Fruit fly (Drosophila melanogaster): ENCODE results near the gene hb.
A peak's percentile ranks its signal among the peaks of the same experiment; 100 is the strongest.

The hb gene

dm6 chr3R:8650741-8651140 lies 46.9 kb downstream of the hb start, which contains the start of the genes Mkk4 and SLIRP2 (continued):
- peak; percentile 98 for TF ChIP-seq grau (tag; optimal IDR thresholded peaks at IDR 0.05)
- TF ChIP-seq Hmx (GFP tag; optimal IDR thresholded peaks at IDR 0.05), result peak; percentile 98
- peak; percentile 45 for TF ChIP-seq gfzf (GFP tag; optimal IDR thresholded peaks at IDR 0.05)
- TF ChIP-seq run (tag; optimal IDR thresholded peaks at IDR 0.05), result peak; percentile 96
- peak; percentile 99 for TF ChIP-seq CG1647 (GFP tag; optimal IDR thresholded peaks at IDR 0.05)
- peak; percentile 98 for TF ChIP-seq CG2202 (tag; optimal IDR thresholded peaks at IDR 0.05)
- TF ChIP-seq sob (GFP tag; IDR thresholded peaks at IDR 0.05), result peak; percentile 99
- no peak for TF ChIP-seq Hr39 (optimal IDR thresholded peaks at IDR 0.05)
- peak; percentile 96 for TF ChIP-seq CG6683 (GFP tag; optimal IDR thresholded peaks at IDR 0.05)
- TF ChIP-seq Awh (GFP tag; IDR thresholded peaks at IDR 0.05), result peak; percentile 99
- peak; percentile 98 for TF ChIP-seq CG11085 (GFP tag; IDR thresholded peaks at IDR 0.05)
- TF ChIP-seq B-H2 (GFP tag; optimal IDR thresholded peaks at IDR 0.05), result peak; percentile 98
- peak; percentile 99 for TF ChIP-seq CG18619 (GFP tag; optimal IDR thresholded peaks at IDR 0.05)
- peak; percentile 97 for TF ChIP-seq MTF-1 (GFP tag; optimal IDR thresholded peaks at IDR 0.05; ENCODE audit: borderline replicate concordance)
- TF ChIP-seq pfk (GFP tag; optimal IDR thresholded peaks at IDR 0.05), result peak; percentile 69
- peak; percentile 90 for TF ChIP-seq knrl (GFP tag; IDR thresholded peaks at IDR 0.05; ENCODE audit: partially characterized antibody)
- peak; percentile 98 for TF ChIP-seq sug (tag; optimal IDR thresholded peaks at IDR 0.05)
- TF ChIP-seq lbe (GFP tag; optimal IDR thresholded peaks at IDR 0.05), result peak; percentile 98
- peak; percentile 97 for TF ChIP-seq Sox100B (GFP tag; optimal IDR thresholded peaks at IDR 0.05)
- TF ChIP-seq CG14667 (GFP tag; IDR thresholded peaks at IDR 0.05), result peak; percentile 99
- TF ChIP-seq dmrt99B (tag; optimal IDR thresholded peaks at IDR 0.05), result peak; percentile 98
- peak; percentile 98 for TF ChIP-seq CG3407 (GFP tag; optimal IDR thresholded peaks at IDR 0.05)
- TF ChIP-seq CG10366 (GFP tag; IDR thresholded peaks at IDR 0.05), result peak; percentile 99
- TF ChIP-seq Dip2 (GFP tag; IDR thresholded peaks at IDR 0.05), result peak; percentile 78
- no peak for TF ChIP-seq fru (optimal IDR thresholded peaks at IDR 0.05)
- peak; percentile 99 for TF ChIP-seq CG10959 (GFP tag; IDR thresholded peaks at IDR 0.05)
- peak; percentile 99 for TF ChIP-seq zfh2 (GFP tag; optimal IDR thresholded peaks at IDR 0.05)
- peak; percentile 99 for TF ChIP-seq Oaz (GFP tag; IDR thresholded peaks at IDR 0.05)
- TF ChIP-seq chn (GFP tag; optimal IDR thresholded peaks at IDR 0.05), result peak; percentile 99
- TF ChIP-seq nmo (GFP tag; optimal IDR thresholded peaks at IDR 0.05), result peak; percentile 100
- TF ChIP-seq psq (GFP tag; optimal IDR thresholded peaks at IDR 0.05), result peak; percentile 96
- peak; percentile 97 for TF ChIP-seq mirr (GFP tag; optimal IDR thresholded peaks at IDR 0.05)
- TF ChIP-seq scrt (GFP tag; optimal IDR thresholded peaks at IDR 0.05), result peak; percentile 95
- TF ChIP-seq Med (GFP tag), result peak; percentile 100
- peak; percentile 99 for TF ChIP-seq Antp (GFP tag; optimal IDR thresholded peaks at IDR 0.05)
- peak; percentile 29 to 81 for TF ChIP-seq insv (GFP tag; optimal IDR thresholded peaks at IDR 0.05)
- TF ChIP-seq rib (GFP tag; IDR thresholded peaks at IDR 0.05), result peak; percentile 99
- peak; percentile 97 for TF ChIP-seq ro (GFP tag; IDR thresholded peaks at IDR 0.05)
- peak; percentile 99 for TF ChIP-seq CG16815 (GFP tag; optimal IDR thresholded peaks at IDR 0.05)
- peak; percentile 93 for TF ChIP-seq Myb (GFP tag; optimal IDR thresholded peaks at IDR 0.05)
- TF ChIP-seq CG13296 (GFP tag; optimal IDR thresholded peaks at IDR 0.05), result peak; percentile 97
- peak; percentile 85 for TF ChIP-seq vnd (GFP tag; IDR thresholded peaks at IDR 0.05; ENCODE audit: partially characterized antibody)
- TF ChIP-seq CG16863 (GFP tag; optimal IDR thresholded peaks at IDR 0.05), result peak; percentile 99
- peak; percentile 99 for TF ChIP-seq CG13424 (tag; optimal IDR thresholded peaks at IDR 0.05)
- TF ChIP-seq CG4820 (GFP tag; optimal IDR thresholded peaks at IDR 0.05), result peak; percentile 99
- TF ChIP-seq YL-1 (GFP tag; optimal IDR thresholded peaks at IDR 0.05), result peak; percentile 98
- peak; percentile 99 for TF ChIP-seq CG9817 (tag; optimal IDR thresholded peaks at IDR 0.05)
- TF ChIP-seq CG7987 (GFP tag; optimal IDR thresholded peaks at IDR 0.05), result peak; percentile 97
- peak; percentile 98 for TF ChIP-seq ewg (GFP tag; optimal IDR thresholded peaks at IDR 0.05)
- peak; percentile 98 for TF ChIP-seq tap (tag; optimal IDR thresholded peaks at IDR 0.05)
- TF ChIP-seq CTCF (GFP tag; optimal IDR thresholded peaks at IDR 0.05), result peak; percentile 75
- TF ChIP-seq da (GFP tag; optimal IDR thresholded peaks at IDR 0.05), result peak; percentile 97

Data from whole organism, embryonic.